Fruit fly (Drosophila melanogaster) whole organism, larva: Measurements from ENCODE around the gene Hk.

Experiments
- noc ChIP-seq: fragments of 200-800 bp; sonication (Bioruptor generic); optimal IDR thresholded peaks from 3 replicates; lab custom pipeline; 2019; ENCODE audit warnings: missing biosample characterization, mild to moderate bottlenecking, missing genetic modification characterization, moderate library complexity

The Hk gene

DNA sequence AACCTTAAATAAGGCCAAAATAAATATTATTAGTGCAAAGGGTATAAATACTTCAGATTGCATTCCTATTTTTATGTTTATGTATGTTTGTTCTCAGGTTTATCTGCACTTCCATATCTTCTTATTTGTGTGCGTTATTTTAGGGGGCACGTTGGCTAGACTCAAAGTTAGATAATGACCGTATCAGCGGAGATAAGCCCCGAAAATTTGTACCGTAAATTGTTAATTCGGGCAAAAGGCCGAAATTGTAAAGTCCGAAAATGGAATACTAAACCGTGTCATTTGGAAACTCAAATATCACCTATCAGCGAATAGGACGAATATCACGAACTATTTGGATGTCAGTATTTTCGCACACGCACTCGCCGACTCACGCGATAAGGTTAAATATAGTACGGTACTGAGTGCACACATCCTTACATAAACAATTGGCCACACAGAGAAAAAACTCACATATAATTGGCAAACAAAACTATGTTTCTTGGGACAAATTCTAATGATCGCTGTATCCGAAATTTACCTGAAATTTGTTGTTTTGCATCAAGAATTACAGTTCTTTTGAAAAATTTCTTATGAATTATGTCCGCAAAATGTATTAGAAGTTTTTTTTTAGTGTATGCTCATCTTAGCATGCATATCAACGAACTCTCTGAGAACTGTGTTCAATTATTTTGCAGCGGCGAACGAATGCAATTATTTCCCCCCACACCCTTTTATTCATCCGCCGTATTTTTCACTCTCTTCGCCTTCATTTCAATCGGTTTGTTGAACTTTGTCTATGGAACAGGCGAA lies at the start of gene Hk:
Gene Hk (minus strand): TSS at position 321 of the 792 bp plus-strand sequence.
- peak; percentile 88 for TF ChIP-seq noc (tag; lab: Kevin White, UChicago)

DNA sequence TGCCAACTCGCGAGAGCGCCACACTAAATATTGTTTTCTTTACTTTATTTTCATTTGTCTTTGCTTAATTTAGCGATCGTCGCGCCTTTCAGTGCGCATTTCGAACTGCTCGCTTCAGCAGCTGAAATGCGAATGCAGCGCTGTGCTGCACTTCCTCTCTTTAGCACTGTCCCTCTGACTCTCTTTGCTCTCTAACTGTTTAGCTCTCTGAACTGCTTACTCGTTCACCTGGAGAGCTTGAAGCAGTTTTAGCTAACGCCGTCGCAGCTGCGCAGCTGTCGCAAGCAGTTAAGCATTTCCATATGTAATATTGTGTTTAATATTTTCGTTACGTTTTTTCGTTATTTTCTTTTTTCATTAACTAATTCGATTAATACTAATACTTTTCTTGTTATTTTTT lies 45.7 kb upstream of the Hk start:
- no peak for TF ChIP-seq noc (tag; lab: Kevin White, UChicago)

DNA sequence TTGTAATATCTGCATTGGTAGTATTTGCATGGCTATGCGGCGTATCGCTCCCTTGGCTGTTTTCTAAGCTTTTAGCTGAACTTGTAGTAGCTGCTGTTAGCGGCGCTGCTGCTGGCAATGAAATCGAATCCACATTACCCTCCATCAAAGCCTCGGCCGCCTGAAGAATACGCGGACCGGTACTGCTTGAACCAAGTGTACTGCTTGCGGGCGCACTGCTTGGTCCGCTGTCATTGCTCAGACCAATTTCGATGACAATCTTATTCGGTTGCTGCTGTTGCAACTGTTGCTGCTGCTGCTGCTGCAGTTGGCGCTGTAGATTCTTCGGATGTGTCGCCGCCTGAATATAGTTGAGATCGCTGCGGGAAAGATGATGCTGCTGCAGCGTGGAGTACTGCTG lies 44.7 kb upstream of the Hk start:
- TF ChIP-seq noc (tag; lab: Kevin White, UChicago) = no peak

DNA sequence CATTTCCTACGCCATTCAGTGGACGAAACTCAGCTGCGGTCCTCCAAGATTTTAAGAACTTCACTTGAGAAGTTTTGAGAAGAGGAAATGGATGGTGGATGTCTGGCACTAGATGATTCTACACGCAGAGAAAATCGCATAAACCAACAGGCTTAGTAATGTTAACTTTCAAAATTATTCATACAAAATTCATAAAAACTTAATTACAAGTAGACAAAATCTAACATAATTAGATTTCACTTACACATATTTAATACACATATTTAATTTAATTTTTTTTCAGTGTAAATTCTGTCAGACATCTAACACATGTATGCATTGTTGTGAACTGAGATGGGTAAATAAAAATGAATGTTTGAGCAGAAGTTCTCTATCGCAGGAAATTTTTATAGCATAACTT lies 36.9 kb upstream of the Hk start:
- no peak for TF ChIP-seq noc (tag; lab: Kevin White, UChicago)

DNA sequence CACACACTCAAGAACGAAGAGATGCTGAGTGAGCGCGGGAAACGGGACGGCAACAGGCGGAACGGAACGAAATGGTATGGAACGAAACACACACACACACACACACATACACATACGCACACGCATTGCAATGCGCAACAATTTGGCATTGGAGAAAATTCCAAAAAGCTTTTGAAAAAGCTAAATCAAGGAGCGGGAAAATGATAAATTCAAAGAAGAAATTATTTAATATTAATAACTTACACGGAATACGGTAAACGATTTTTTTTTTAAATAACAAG lies 27.4 kb upstream of the Hk start:
- no peak for TF ChIP-seq noc (tag; lab: Kevin White, UChicago)

DNA sequence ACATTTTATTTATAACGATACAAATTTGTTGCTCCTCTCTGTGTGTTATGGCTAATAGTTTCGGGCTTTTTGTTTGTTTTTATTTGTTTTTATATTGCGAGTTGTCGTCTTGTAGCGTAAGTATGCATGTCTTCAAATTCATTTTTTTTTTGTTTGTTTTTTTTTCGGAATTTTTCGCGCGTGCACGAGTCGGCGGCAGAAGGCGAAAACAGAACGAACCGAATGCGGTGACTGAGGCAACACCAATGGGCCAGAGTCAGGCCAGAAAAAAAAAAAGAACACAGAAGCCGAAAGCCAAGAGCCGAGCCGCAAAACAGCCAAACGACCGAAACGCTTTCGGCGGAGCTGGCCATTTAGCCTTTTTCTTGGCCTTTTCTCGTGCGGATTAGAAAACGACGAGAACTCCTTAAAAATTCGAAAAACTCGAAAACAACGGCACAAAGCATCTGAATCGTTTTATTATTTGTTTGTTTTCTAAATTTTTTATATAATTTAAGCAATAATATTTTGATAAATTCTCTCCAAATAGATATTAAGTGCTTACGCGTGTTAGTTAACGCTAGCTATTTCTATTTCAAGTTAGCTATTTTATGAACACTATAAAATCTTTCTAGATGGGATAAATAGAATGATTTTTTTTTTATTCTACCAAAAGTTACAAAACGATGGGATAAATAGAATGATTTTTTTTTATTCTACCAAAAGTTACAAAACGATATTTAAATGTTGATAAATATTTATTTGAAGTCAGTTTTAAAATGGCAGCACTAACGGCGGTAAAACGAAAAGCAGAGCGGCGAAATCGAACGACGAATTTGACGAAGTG lies 26.9 kb upstream of the Hk start:
- TF ChIP-seq noc (tag; lab: Kevin White, UChicago) = no peak

DNA sequence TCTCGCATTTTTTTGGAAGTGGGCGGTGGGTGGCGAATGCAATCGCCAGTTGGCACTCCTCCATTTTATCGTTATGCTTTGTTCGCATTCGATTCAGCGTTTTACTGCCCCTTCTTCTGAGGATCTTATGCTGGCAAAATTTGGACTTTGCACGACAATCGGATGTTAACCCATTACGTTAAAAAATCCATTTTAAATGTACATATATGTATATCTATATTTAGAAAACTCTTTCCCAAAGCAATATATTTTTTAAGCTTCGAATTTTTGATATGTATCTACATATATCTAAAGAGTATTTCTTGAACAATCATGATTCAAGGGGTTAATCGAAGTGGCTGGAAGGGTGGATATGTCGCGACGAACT lies 2.7 kb upstream of the Hk start:
- no peak for TF ChIP-seq noc (tag; lab: Kevin White, UChicago)

DNA sequence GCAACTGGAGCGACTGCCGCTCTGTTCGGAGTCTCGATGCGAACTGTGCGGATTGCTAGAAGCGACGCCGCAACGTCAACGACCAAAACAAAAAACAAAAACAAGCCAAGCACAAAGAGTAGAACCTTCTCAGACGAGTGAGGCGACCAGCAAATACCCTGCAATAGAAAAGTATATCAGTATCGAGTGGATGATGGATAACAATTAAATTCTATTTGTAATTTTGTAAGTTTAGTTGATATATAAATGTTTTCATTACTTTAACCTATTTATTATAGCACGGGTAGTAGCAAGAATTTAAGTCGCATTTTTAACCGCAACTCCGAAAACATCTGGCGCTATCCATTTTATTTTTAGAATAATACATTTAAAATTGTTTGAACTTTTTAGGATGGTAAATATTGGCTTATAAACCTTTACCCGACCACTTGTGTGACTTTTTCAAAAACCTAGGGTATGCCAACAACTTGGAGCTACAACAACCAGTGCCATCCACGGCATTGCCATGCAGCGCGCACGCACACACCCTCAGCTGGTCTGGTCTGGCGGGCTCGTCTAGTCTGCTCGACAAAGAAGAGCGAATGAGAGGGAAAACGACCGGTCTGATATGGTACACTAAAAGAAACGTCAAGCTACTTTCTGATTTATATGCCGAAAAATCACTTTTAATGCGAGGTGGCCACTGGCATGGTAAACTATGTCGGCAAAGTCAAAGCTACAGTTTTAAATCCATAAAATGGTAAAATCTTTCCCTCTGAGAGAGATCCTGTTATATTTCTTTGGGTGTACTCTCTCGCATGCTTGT lies 2.1 kb upstream of the Hk start, which contains the start of gene CG12643:
Gene CG12643 (minus strand): TSS at position 51 of the 805 bp plus-strand sequence.
- TF ChIP-seq noc (tag; lab: Kevin White, UChicago) = peak; percentile 95

DNA sequence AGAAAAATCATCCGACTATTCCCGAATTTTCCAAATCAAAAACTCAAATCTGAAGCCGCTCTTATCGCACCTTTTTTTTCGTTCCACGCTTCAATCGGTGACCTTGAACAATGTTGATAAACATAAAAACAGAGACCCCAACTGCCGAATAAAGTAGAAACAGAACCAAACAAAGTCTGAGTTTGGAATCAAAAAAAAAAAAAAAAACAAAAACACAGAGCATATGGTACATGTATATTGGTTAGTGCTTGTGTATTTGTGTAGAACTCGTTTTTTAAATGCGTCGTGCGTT lies 618 bp upstream of the Hk start:
- TF ChIP-seq noc (tag; lab: Kevin White, UChicago) = no peak

DNA sequence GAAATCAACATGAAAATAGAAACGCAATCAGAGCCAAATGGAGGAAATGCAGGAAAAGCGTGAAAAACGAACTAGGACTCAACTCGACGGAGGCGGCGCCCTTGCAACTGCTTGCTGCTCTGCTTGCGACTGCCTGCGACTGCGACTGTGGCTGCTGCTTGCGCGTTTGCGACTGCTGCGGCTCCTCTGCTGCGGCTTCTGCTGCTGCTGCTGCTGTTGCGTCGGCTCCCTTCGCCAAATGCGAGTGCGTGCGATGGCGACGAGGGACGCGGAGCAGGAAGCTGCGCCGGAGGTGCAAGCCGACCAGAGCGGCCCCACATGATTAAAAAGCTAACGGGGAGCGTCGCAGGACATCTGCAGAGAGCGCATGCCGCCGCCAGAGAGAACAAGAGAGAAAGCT lies 2.1 kb downstream of the Hk start:
- TF ChIP-seq noc (tag; lab: Kevin White, UChicago) = no peak

DNA sequence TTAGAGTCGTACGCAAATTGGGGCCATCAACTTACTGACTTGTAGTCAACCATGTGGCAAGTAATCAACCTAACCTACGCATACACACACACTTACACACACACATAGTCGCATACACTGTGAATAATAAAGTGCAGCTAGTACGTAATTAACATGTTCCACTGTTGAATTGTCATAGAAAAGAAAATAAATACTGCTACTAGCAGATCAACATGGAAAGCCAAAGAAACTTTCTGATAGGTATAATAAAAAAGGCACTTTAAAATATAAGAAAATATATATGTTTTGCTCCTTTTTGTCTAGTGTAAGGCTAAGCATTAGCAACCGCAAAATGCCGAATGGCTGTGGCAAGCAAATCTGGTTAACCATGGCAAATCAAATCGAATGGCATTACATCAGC lies 3.8 kb downstream of the Hk start:
- no peak for TF ChIP-seq noc (tag; lab: Kevin White, UChicago)

DNA sequence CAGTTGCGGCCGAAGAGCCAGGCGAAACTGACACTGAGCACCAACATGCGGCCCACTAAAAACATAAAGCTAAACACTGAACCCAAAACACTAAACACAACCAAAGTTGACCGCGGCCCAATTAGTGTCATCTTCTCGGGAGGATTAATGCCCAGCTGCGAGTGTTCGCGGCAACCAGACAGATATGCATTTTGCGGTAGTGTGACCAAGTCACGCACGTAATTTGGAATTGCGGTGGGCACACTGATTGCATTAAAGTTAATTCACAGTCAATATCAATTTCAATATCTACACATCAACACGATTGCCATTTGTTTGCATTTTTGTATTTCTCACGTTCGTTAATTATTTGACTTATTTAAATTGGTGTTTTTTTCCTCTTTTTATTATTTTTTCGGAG lies 7.1 kb downstream of the Hk start:
- TF ChIP-seq noc (tag; lab: Kevin White, UChicago) = no peak

DNA sequence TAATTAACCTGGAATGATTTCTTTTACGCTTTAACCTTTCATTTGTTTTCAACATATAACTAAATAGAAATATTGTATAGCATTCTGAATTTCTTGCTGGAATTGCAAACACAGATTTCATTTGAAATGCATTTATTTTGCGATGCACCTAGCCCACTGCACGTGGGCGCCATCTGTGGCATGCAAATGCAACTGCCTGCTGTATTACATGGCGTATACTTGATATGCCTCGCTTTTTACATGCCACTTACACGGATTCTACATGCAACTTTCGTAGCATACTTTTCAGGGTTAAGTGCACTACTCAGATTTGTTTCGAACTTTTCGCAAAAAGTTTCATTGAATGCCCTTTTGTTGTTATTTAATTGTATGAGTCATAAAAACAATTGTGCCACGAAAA lies 10.5 kb downstream of the Hk start:
- no peak for TF ChIP-seq noc (tag; lab: Kevin White, UChicago)

DNA sequence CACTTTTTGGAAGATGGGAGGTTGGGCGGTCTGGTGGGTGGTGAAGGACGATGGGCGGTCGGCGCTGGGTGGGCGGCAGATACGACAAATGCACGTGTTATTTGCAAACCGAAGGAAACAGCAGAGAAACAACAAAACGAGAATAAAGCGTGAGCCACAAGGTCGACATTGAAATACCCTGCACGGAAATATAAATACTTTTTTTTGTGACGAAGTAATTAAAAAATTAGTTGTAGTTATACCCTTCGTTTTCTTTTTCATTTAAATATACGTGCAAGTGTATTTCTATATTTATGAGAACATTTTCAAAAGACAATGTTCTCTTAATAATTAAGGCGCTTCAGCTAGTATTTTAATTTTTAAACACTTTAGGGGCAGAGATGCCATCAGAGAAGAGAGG lies 12.6 kb downstream of the Hk start:
- no peak for TF ChIP-seq noc (tag; lab: Kevin White, UChicago)

DNA sequence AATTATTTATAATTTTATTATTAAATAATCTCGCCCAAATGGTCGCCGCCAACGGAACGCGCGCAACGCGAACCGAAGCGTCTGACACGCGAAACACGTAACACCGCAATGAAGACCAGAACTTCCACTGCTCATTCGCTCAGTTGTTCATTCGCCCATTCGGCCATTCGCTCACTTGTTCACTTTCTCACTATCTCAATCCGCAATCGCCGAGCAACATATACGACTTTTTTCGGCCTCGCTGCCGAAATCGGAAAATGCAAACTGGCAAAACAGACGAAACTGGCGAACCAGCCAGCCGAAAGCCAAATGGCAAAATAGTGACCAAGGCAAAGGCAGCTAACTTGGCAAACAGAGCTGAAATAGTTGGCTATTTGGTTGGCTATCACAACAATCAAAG lies 13.3 kb downstream of the Hk start:
- no peak for TF ChIP-seq noc (tag; lab: Kevin White, UChicago)

DNA sequence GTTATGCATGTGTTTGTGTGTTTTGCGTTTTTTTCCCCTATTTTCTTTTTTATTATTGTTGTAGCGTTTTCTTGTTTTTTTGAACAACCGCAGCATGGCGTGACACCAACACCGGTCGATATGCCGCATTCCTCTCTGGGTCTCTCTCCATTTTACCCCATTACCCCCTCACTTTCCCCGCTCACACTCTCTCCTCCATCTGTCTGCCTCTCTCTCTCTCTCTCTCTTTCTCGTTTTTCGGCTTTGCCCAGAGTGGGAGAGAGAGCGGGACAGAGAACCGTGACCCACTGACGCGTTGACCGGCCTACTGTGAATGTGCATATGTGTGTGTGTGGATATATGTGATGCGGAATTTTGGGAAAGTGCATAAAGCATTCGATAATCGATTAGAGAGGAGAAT lies 15.9 kb downstream of the Hk start:
- no peak for TF ChIP-seq noc (tag; lab: Kevin White, UChicago)
